Worm (Caenorhabditis elegans): Measurements from ENCODE around the gene nhl-3.

DNA sequence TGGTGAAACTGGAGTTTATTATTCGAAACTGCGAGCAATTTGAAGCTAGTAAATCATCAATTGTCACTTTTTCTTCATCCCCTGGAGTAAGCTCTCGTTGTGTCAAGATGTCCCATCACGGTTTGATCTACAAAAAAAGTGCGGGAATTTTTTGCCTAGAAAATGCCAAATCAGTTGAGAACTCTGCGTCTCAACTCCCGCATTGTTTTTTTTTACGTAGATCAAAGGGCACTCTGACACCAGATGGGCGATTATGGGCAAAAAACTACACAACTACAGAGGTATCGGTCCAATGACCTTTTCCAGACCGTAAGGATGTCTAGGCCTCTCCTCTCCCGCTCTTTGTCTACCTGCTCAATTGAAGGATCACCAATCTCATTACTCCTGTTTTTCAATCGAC is 14.4 kb downstream of the nhl-3 start, which contains the start of gene fbxb-34:
- no peak for TF ChIP-seq nhr-11 (tag; optimal IDR thresholded peaks at IDR 0.05)
- TF ChIP-seq lsy-2 (tag; optimal IDR thresholded peaks at IDR 0.05): no peak
- no peak for TF ChIP-seq fos-1 (tag; optimal IDR thresholded peaks at IDR 0.05)
